Worm (Caenorhabditis elegans): ENCODE measurements around the gene cth-1.

DNA sequence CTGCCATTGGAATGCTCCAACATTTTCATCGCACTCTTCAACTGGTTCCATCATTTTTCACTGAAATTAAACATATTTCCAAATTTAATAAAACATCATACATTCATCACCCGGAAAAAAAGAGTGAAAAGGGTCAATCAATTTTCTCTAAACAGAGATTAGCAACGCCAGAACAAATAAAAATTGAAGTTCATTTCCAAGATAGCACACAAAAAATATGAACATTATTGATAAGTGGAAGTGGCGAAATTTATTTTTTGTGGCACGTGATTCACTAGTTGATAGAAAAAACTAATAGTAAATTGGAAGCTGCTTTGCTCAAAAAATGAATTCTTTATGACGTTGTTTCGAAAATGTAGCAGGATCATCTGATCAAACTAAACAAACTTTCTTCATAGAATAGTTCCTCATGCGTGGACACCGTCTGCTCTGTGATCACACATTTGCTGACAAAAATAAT is 25.2 kb upstream of the cth-1 start, which contains the start of the genes F14H3.12 and srj-29:
- TF ChIP-seq ztf-11 (tag; optimal IDR thresholded peaks at IDR 0.05), result no peak
- no peak for TF ChIP-seq nhr-25 (tag; optimal IDR thresholded peaks at IDR 0.05)
- no peak for TF ChIP-seq fkh-2 (tag; optimal IDR thresholded peaks at IDR 0.05)
- TF ChIP-seq nhr-76 (tag; optimal IDR thresholded peaks at IDR 0.05), result no peak
- TF ChIP-seq snpc-4 (tag; optimal IDR thresholded peaks at IDR 0.05), result no peak
- no peak for TF ChIP-seq nhr-77 (tag; optimal IDR thresholded peaks at IDR 0.05)
- no peak for TF ChIP-seq nfya-1 (tag; optimal IDR thresholded peaks at IDR 0.05; ENCODE audit: insufficient read depth)
- TF ChIP-seq pqm-1 (tag; optimal IDR thresholded peaks at IDR 0.05), result peak; percentile 47
- no peak for TF ChIP-seq zag-1 (tag; optimal IDR thresholded peaks at IDR 0.05)
- TF ChIP-seq mdl-1 (tag; optimal IDR thresholded peaks at IDR 0.05), result no peak
- no peak for TF ChIP-seq nhr-43 (tag; optimal IDR thresholded peaks at IDR 0.05; ENCODE audit: poor library complexity, severe bottlenecking)
- no peak for TF ChIP-seq mml-1 (tag; optimal IDR thresholded peaks at IDR 0.05)
- TF ChIP-seq nhr-11 (tag; optimal IDR thresholded peaks at IDR 0.05), result no peak
